Worm (Caenorhabditis elegans) whole organism, young adult: ENCODE results near the gene sad-1.

Source experiments
- B0035.1 ChIP-seq: sonication (generic microtip); optimal IDR thresholded peaks from 2 replicates; lab custom pipeline; 2016; ENCODE audit warnings: missing genetic modification characterization, mild to moderate bottlenecking, missing compliant biosample characterization, missing genotype, missing genetic modification reagents
- C06A6.2 ChIP-seq: fragments of 200-800 bp; sonication (Bioruptor generic); conservative IDR thresholded peaks from 2 replicates; pipeline ENCODE4 v1.3.6; 2022; ENCODE audit warnings: missing genetic modification characterization, missing compliant biosample characterization
- F23B12.7 ChIP-seq: sonication (generic microtip); optimal IDR thresholded peaks from 2 replicates; lab custom pipeline; 2017; ENCODE audit warnings: missing genetic modification characterization, mild to moderate bottlenecking, missing compliant biosample characterization, antibody characterized with exemption, moderate library complexity; ENCODE audit not compliant: insufficient read depth
- F39B2.1 ChIP-seq: fragments of 200-800 bp; sonication (Bioruptor generic); IDR thresholded peaks from 2 replicates; pipeline ENCODE4 v1.3.6; 2022; ENCODE audit warnings: missing genetic modification reagents, missing genetic modification characterization, missing compliant biosample characterization
- F52B5.7 ChIP-seq: sonication (generic microtip); optimal IDR thresholded peaks from 2 replicates; lab custom pipeline; 2016; ENCODE audit warnings: mild to moderate bottlenecking, missing genetic modification characterization, missing compliant biosample characterization
- K11D2.4 ChIP-seq: fragments of 200-800 bp; sonication (Bioruptor generic); IDR thresholded peaks from 2 replicates; pipeline ENCODE4 v1.3.6; 2022; ENCODE audit warnings: missing genetic modification reagents, missing genetic modification characterization, missing compliant biosample characterization
- T07F8.4 ChIP-seq: sonication (generic microtip); optimal IDR thresholded peaks from 2 replicates; lab custom pipeline; 2016; ENCODE audit warnings: mild to moderate bottlenecking, missing genetic modification characterization, moderate library complexity, missing compliant biosample characterization
- Y53F4B.3 ChIP-seq: fragments of 200-800 bp; sonication (Bioruptor generic); IDR thresholded peaks from 2 replicates; pipeline ENCODE4 v1.3.6; 2022; ENCODE audit warnings: missing genetic modification reagents, missing genetic modification characterization, missing compliant biosample characterization
- Y95B8A.8 ChIP-seq: fragments of 200-800 bp; sonication (Bioruptor generic); IDR thresholded peaks from 2 replicates; pipeline ENCODE4 v1.3.6; 2022; ENCODE audit warnings: missing genetic modification reagents, missing genetic modification characterization, missing compliant biosample characterization
- ZK185.1 ChIP-seq: sonication (generic microtip); optimal IDR thresholded peaks from 2 replicates; lab custom pipeline; 2016; ENCODE audit warnings: mild to moderate bottlenecking, missing genetic modification characterization, missing compliant biosample characterization; ENCODE audit not compliant: poor library complexity, severe bottlenecking
- akir-1 ChIP-seq: fragments of 200-800 bp; sonication (Bioruptor generic); optimal IDR thresholded peaks from 2 replicates; lab custom pipeline; 2018; ENCODE audit warnings: mild to moderate bottlenecking, missing genetic modification characterization, moderate library complexity, missing compliant biosample characterization
- aptf-2 ChIP-seq: fragments of 200-800 bp; sonication (Bioruptor generic); conservative IDR thresholded peaks from 2 replicates; pipeline ENCODE4 v1.3.6; 2022; ENCODE audit warnings: missing genetic modification reagents, missing genetic modification characterization, missing compliant biosample characterization
- aptf-3 ChIP-seq: fragments of 200-800 bp; sonication (Bioruptor generic); IDR thresholded peaks from 2 replicates; pipeline ENCODE4 v1.3.6; 2022; ENCODE audit warnings: missing genetic modification characterization, missing compliant biosample characterization
- attf-3 ChIP-seq: fragments of 200-800 bp; sonication (Bioruptor generic); conservative IDR thresholded peaks from 2 replicates; pipeline ENCODE4 v1.3.6; 2022; ENCODE audit warnings: missing genetic modification reagents, missing genetic modification characterization, missing compliant biosample characterization
- attf-5 ChIP-seq: fragments of 200-800 bp; sonication (Bioruptor generic); optimal IDR thresholded peaks from 2 replicates; lab custom pipeline; 2018; ENCODE audit warnings: mild to moderate bottlenecking, missing genetic modification characterization, missing compliant biosample characterization
- cebp-2 ChIP-seq: fragments of 200-800 bp; sonication (Bioruptor generic); IDR thresholded peaks from 2 replicates; pipeline ENCODE4 v1.3.6; 2022; ENCODE audit warnings: missing genetic modification characterization, missing compliant biosample characterization
- ceh-27 ChIP-seq: fragments of 200-800 bp; sonication (Bioruptor generic); optimal IDR thresholded peaks from 2 replicates; lab custom pipeline; 2018; ENCODE audit warnings: mild to moderate bottlenecking, missing genetic modification characterization, moderate library complexity, missing compliant biosample characterization
- ceh-79 ChIP-seq: sonication (generic microtip); optimal IDR thresholded peaks from 2 replicates; lab custom pipeline; 2017; ENCODE audit warnings: mild to moderate bottlenecking, missing genetic modification characterization, missing compliant biosample characterization
- dpff-1 ChIP-seq: sonication (generic microtip); optimal IDR thresholded peaks from 2 replicates; lab custom pipeline; 2017; ENCODE audit warnings: mild to moderate bottlenecking, missing genetic modification characterization, missing compliant biosample characterization
- dpl-1 ChIP-seq: fragments of 150-350 bp; optimal IDR thresholded peaks from 2 replicates; lab custom pipeline; 2014; ENCODE audit warnings: missing biosample characterization, missing genetic modification reagents, missing genetic modification characterization
- egl-18 ChIP-seq: fragments of 200-800 bp; sonication (Bioruptor generic); IDR thresholded peaks from 2 replicates; pipeline ENCODE4 v1.3.6; 2022; ENCODE audit warnings: missing genetic modification reagents, missing genetic modification characterization, missing compliant biosample characterization
- egrh-3 ChIP-seq: fragments of 200-800 bp; sonication (Bioruptor generic); IDR thresholded peaks from 2 replicates; pipeline ENCODE4 v1.3.6; 2022; ENCODE audit warnings: missing genetic modification reagents, missing genetic modification characterization, missing compliant biosample characterization
- ekl-4 ChIP-seq: fragments of 200-800 bp; sonication (Bioruptor generic); IDR thresholded peaks from 2 replicates; pipeline ENCODE4 v1.3.6; 2022; ENCODE audit warnings: missing genetic modification reagents, missing genetic modification characterization, missing compliant biosample characterization
- gei-17 ChIP-seq: fragments of 200-800 bp; sonication (Bioruptor generic); optimal IDR thresholded peaks from 2 replicates; lab custom pipeline; 2018; ENCODE audit warnings: mild to moderate bottlenecking, missing genetic modification characterization, missing compliant biosample characterization
- hlh-12 ChIP-seq: sonication (generic microtip); optimal IDR thresholded peaks from 2 replicates; lab custom pipeline; 2016; ENCODE audit warnings: missing genetic modification characterization, missing compliant biosample characterization
- lin-35 ChIP-seq, 3 experiments: fragments of 150-350 bp in 2 of 3; sonication (generic microtip) in 1 of 3; optimal IDR thresholded peaks; 2 replicates each; lab custom pipeline; 2014 to 2018; ENCODE audit warnings: missing biosample characterization in 3 of 3, missing genetic modification characterization in 3 of 3, missing genetic modification reagents in 3 of 3
- madf-6 ChIP-seq: fragments of 200-800 bp; sonication (Bioruptor generic); IDR thresholded peaks from 2 replicates; pipeline ENCODE4 v1.3.6; 2022; ENCODE audit warnings: missing genetic modification reagents, missing genetic modification characterization, missing compliant biosample characterization
- mel-28 ChIP-seq: sonication (generic microtip); optimal IDR thresholded peaks from 2 replicates; lab custom pipeline; 2016; ENCODE audit warnings: borderline replicate concordance, mild to moderate bottlenecking, missing genetic modification characterization, missing compliant biosample characterization
- mxl-1 ChIP-seq: sonication (generic microtip); optimal IDR thresholded peaks from 2 replicates; lab custom pipeline; 2016; ENCODE audit warnings: missing genetic modification characterization, missing compliant biosample characterization
- nfya-1 ChIP-seq: sonication (generic microtip); optimal IDR thresholded peaks from 2 replicates; lab custom pipeline; 2017; ENCODE audit warnings: antibody characterized with exemption, missing compliant biosample characterization, missing genetic modification characterization, borderline replicate concordance; ENCODE audit not compliant: insufficient read depth
- nfyb-1 ChIP-seq: fragments of 200-800 bp; sonication (Bioruptor generic); IDR thresholded peaks from 2 replicates; pipeline ENCODE4 v1.3.6; 2022; ENCODE audit warnings: missing genetic modification reagents, missing genetic modification characterization, missing compliant biosample characterization
- nhr-179 ChIP-seq: sonication (generic microtip); optimal IDR thresholded peaks from 2 replicates; lab custom pipeline; 2016; ENCODE audit warnings: mild to moderate bottlenecking, missing genetic modification characterization, missing compliant biosample characterization
- repo-1 ChIP-seq: sonication (generic microtip); optimal IDR thresholded peaks from 2 replicates; lab custom pipeline; 2017; ENCODE audit warnings: mild to moderate bottlenecking, missing genetic modification characterization, missing compliant biosample characterization
- snpc-1.3 ChIP-seq: sonication (generic microtip); optimal IDR thresholded peaks from 2 replicates; lab custom pipeline; 2017; ENCODE audit warnings: missing genetic modification characterization, mild to moderate bottlenecking, missing compliant biosample characterization, antibody characterized with exemption, moderate library complexity, missing genotype, missing genetic modification reagents; ENCODE audit not compliant: insufficient read depth
- snpc-4 ChIP-seq, 5 experiments: fragments of 150-350 bp in 1 of 5; sonication (generic microtip) in 4 of 5; optimal IDR thresholded peaks; 2 replicates each; lab custom pipeline; 2014 to 2018; ENCODE audit warnings: missing genetic modification characterization in 5 of 5, missing biosample characterization in 3 of 5, antibody characterized with exemption in 2 of 5, mild to moderate bottlenecking in 2 of 5, missing compliant biosample characterization in 2 of 5, missing genotype in 2 of 5, moderate library complexity in 2 of 5, missing genetic modification reagents in 1 of 5
- sptf-2 ChIP-seq: fragments of 200-800 bp; sonication (Bioruptor generic); optimal IDR thresholded peaks from 2 replicates; lab custom pipeline; 2018; ENCODE audit warnings: mild to moderate bottlenecking, missing genetic modification characterization, missing compliant biosample characterization
- tlf-1 ChIP-seq: fragments of 200-800 bp; sonication (Bioruptor generic); optimal IDR thresholded peaks from 2 replicates; lab custom pipeline; 2018; ENCODE audit warnings: mild to moderate bottlenecking, missing genetic modification characterization, missing compliant biosample characterization
- unc-130 ChIP-seq: sonication (generic microtip); optimal IDR thresholded peaks from 2 replicates; lab custom pipeline; 2016; ENCODE audit warnings: missing genetic modification reagents, missing genetic modification characterization, missing compliant biosample characterization
- zim-3 ChIP-seq: sonication (generic microtip); optimal IDR thresholded peaks from 2 replicates; lab custom pipeline; 2017; ENCODE audit warnings: mild to moderate bottlenecking, missing genetic modification characterization, moderate library complexity, missing compliant biosample characterization
- ztf-18 ChIP-seq: sonication (generic microtip); optimal IDR thresholded peaks from 2 replicates; lab custom pipeline; 2016; ENCODE audit warnings: missing genotype, mild to moderate bottlenecking, missing genetic modification characterization, missing compliant biosample characterization
- ztf-22 ChIP-seq: fragments of 200-800 bp; sonication (Bioruptor generic); optimal IDR thresholded peaks from 2 replicates; lab custom pipeline; 2018; ENCODE audit warnings: mild to moderate bottlenecking, missing genetic modification characterization, moderate library complexity, missing compliant biosample characterization

Gene sad-1

ce11 chrX:13511796-13512195 lies 11.3 kb upstream of the sad-1 start (continued):
- TF ChIP-seq attf-5 (peak; percentile 53), snpc-4 (GFP tag; optimal IDR thresholded peaks at IDR 0.05; lab: Kevin White, UChicago) (peak; percentile 64), snpc-4 (tag; optimal IDR thresholded peaks at IDR 0.05; lab: Kevin White, UChicago) (peak; percentile 55 to 82 (median 74)), nfyb-1 (GFP tag; lab: Robert Waterston, UW) (peak; percentile 89), lin-35 (GFP tag; optimal IDR thresholded peaks at IDR 0.05; lab: Kevin White, UChicago) (peak in 1 of 3 experiments; percentile 71), dpl-1 (GFP tag; lab: Kevin White, UChicago) (no peak), hlh-12 (peak; percentile 54), attf-3 (GFP tag; lab: Robert Waterston, UW) (peak; percentile 57), mxl-1 (peak; percentile 50), F39B2.1 (GFP tag; lab: Robert Waterston, UW) (no peak), gei-17 (GFP tag; lab: Kevin White, UChicago) (peak; percentile 59), aptf-2 (no peak), F23B12.7 (peak; percentile 8), snpc-1.3 (tag; lab: Kevin White, UChicago) (peak; percentile 62), zim-3 (peak; percentile 34), sptf-2 (GFP tag; lab: Kevin White, UChicago) (no peak), tlf-1 (GFP tag; lab: Kevin White, UChicago) (no peak), F52B5.7 (peak; percentile 9), ztf-18 (tag; lab: Kevin White, UChicago) (peak; percentile 67), ceh-27 (GFP tag; lab: Kevin White, UChicago) (peak; percentile 68), ceh-79 (tag; lab: Kevin White, UChicago) (peak; percentile 6), egrh-3 (no peak), aptf-3 (GFP tag; lab: Robert Waterston, UW) (0 out of 2 replicates have a peak, but pooled peaks have one; percentile 42), ZK185.1 (tag; lab: Kevin White, UChicago) (peak; percentile 88), T07F8.4 (tag; lab: Kevin White, UChicago) (peak; percentile 40), nhr-179 (tag; lab: Kevin White, UChicago) (no peak), mel-28 (no peak), Y53F4B.3 (GFP tag; lab: Robert Waterston, UW) (peak; percentile 65; the same call in 1 of the 2 replicates), ztf-22 (GFP tag; lab: Kevin White, UChicago) (no peak), ekl-4 (GFP tag; lab: Robert Waterston, UW) (no peak), repo-1 (tag; lab: Kevin White, UChicago) (peak; percentile 34), cebp-2 (peak; percentile 93), unc-130 (GFP tag; lab: Kevin White, UChicago) (peak; percentile 54), Y95B8A.8 (GFP tag; lab: Robert Waterston, UW) (peak; percentile 65; the same call in 1 of the 2 replicates), B0035.1 (tag; lab: Kevin White, UChicago) (no peak), C06A6.2 (GFP tag; lab: Robert Waterston, UW) (no peak), K11D2.4 (GFP tag; lab: Robert Waterston, UW) (peak; percentile 57; the same call in 1 of the 2 replicates), nfya-1 (tag; lab: Kevin White, UChicago) (no peak), akir-1 (no peak), egl-18 (GFP tag; lab: Robert Waterston, UW) (no peak), madf-6 (GFP tag; lab: Robert Waterston, UW) (no peak), dpff-1 (tag; lab: Kevin White, UChicago) (no peak)
